Fruit fly (Drosophila melanogaster): ENCODE measurements around the gene rept.

DNA sequence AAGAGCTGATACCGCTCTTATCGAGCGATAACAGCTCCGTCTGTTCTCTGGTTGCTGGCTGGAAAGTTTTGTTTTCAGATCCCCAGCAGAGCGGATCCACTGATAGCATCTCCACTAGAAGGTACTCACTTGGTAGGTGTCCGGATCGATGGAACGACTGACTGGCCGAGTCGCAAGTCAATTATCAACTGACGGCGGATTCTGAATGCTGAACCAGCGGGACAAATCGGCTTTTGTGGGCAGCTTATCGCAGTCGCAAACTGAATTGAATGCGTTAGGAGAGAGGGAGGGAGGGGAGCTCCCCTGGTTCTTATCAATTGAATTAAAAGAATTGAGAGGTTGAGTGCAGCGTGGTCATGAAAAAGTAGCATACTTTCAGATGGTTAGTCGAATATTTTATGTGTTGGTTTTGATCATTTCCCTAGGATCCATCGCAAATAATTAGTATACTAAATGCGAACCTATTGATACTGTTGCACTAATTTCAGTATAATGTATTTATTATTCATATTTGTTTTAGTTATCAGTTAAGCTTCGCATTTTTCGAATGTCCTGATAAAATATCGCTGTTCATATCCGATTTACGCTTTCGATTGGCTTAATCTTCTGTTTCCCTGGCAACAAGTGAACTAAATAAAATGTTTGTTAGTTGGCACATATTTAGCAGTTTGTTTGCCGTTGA lies 13.7 kb downstream of the rept start, which contains the start of the genes Aldh7A1 and CG14085:
- TF ChIP-seq EcR (GFP tag; optimal IDR thresholded peaks at IDR 0.05) (no peak), CG10348 (GFP tag; IDR thresholded peaks at IDR 0.05) (no peak), CG17806 (tag; optimal IDR thresholded peaks at IDR 0.05) (no peak)

Measured in whole organism, pupa.